Worm (Caenorhabditis elegans): Measurements from ENCODE around the gene dao-6.

The dao-6 gene

ce11 chrIII:9705157-9705905 is 30.7 kb downstream of the dao-6 start:
- no peak for TF ChIP-seq elt-3 (tag; optimal IDR thresholded peaks at IDR 0.05)
- no peak for TF ChIP-seq ceh-43 (GFP tag; optimal IDR thresholded peaks at IDR 0.05)
- TF ChIP-seq unc-120 (tag; optimal IDR thresholded peaks at IDR 0.05; ENCODE audit: poor library complexity, severe bottlenecking) = peak; percentile 32
- peak; percentile 40 for TF ChIP-seq zip-8 (tag; optimal IDR thresholded peaks at IDR 0.05)
- TF ChIP-seq drap-1 (GFP tag; optimal IDR thresholded peaks at IDR 0.05) = no peak
- no peak for TF ChIP-seq M03D4.4 (tag; optimal IDR thresholded peaks at IDR 0.05)
- TF ChIP-seq ham-2 (GFP tag; optimal IDR thresholded peaks at IDR 0.05) = peak; percentile 56
- TF ChIP-seq nhr-2 (tag; optimal IDR thresholded peaks at IDR 0.05) = peak; percentile 61
- TF ChIP-seq flh-1 (GFP tag; optimal IDR thresholded peaks at IDR 0.05) = no peak

- TF ChIP-seq pha-4 (tag; optimal IDR thresholded peaks at IDR 0.05) (no peak), drap-1 (GFP tag; optimal IDR thresholded peaks at IDR 0.05) (no peak), nhr-2 (tag; optimal IDR thresholded peaks at IDR 0.05) (no peak), mab-5 (tag; optimal IDR thresholded peaks at IDR 0.05) (no peak), flh-1 (GFP tag; optimal IDR thresholded peaks at IDR 0.05) (no peak), ham-2 (GFP tag; optimal IDR thresholded peaks at IDR 0.05) (no peak)
Observed at ce11 chrIII:9704606-9704938, 31.4 kb downstream of the dao-6 start.

ce11 chrIII:9703747-9704605 is 32.0 kb downstream of the dao-6 start:
- peak; percentile 31 for TF ChIP-seq sptf-1 (tag; optimal IDR thresholded peaks at IDR 0.05)
- TF ChIP-seq snpc-4 (tag; optimal IDR thresholded peaks at IDR 0.05) = no peak
- no peak for TF ChIP-seq nhr-76 (tag; optimal IDR thresholded peaks at IDR 0.05)
- peak; percentile 54 for TF ChIP-seq unc-120 (tag; optimal IDR thresholded peaks at IDR 0.05; ENCODE audit: poor library complexity, severe bottlenecking)
- TF ChIP-seq drap-1 (GFP tag; optimal IDR thresholded peaks at IDR 0.05) = peak; percentile 9
- TF ChIP-seq zip-8 (tag; optimal IDR thresholded peaks at IDR 0.05) = peak; percentile 81
- no peak for TF ChIP-seq ztf-11 (tag; optimal IDR thresholded peaks at IDR 0.05)
- peak; percentile 80 for TF ChIP-seq ces-1 (GFP tag; optimal IDR thresholded peaks at IDR 0.05)
- peak; percentile 26 for TF ChIP-seq M03D4.4 (tag; optimal IDR thresholded peaks at IDR 0.05)
- TF ChIP-seq sem-2 (GFP tag; optimal IDR thresholded peaks at IDR 0.05) = peak; percentile 27
- peak; percentile 54 for TF ChIP-seq hlh-1 (tag; optimal IDR thresholded peaks at IDR 0.05)
- peak; percentile 36 for TF ChIP-seq lin-13 (tag; optimal IDR thresholded peaks at IDR 0.05)
- TF ChIP-seq pha-4 (tag; optimal IDR thresholded peaks at IDR 0.05) = no peak
- TF ChIP-seq tbx-8 (GFP tag; optimal IDR thresholded peaks at IDR 0.05) = no peak
- no peak for TF ChIP-seq nhr-2 (tag; optimal IDR thresholded peaks at IDR 0.05)
- TF ChIP-seq ham-2 (GFP tag; optimal IDR thresholded peaks at IDR 0.05) = peak; percentile 10
- TF ChIP-seq mab-5 (tag; optimal IDR thresholded peaks at IDR 0.05) = no peak

ce11 chrIII:9702665-9703252 is 33.2 kb downstream of the dao-6 start:
- TF ChIP-seq ztf-11 (tag; optimal IDR thresholded peaks at IDR 0.05) (no peak), nhr-28 (tag; optimal IDR thresholded peaks at IDR 0.05) (no peak), ceh-43 (GFP tag; optimal IDR thresholded peaks at IDR 0.05) (no peak), lsy-2 (tag; optimal IDR thresholded peaks at IDR 0.05) (no peak), hlh-1 (tag; optimal IDR thresholded peaks at IDR 0.05) (no peak), mls-2 (tag; optimal IDR thresholded peaks at IDR 0.05) (no peak), ceh-83 (GFP tag; optimal IDR thresholded peaks at IDR 0.05) (no peak), zip-8 (tag; optimal IDR thresholded peaks at IDR 0.05) (no peak), blmp-1 (tag; optimal IDR thresholded peaks at IDR 0.05) (no peak), mep-1 (tag; optimal IDR thresholded peaks at IDR 0.05) (no peak), ces-1 (GFP tag; optimal IDR thresholded peaks at IDR 0.05) (no peak), M03D4.4 (tag; optimal IDR thresholded peaks at IDR 0.05) (no peak), sptf-1 (tag; optimal IDR thresholded peaks at IDR 0.05) (no peak), drap-1 (GFP tag; optimal IDR thresholded peaks at IDR 0.05) (no peak)

ce11 chrIII:9701798-9702197 is 34.2 kb downstream of the dao-6 start:
- TF ChIP-seq unc-120 (tag; optimal IDR thresholded peaks at IDR 0.05; ENCODE audit: poor library complexity, severe bottlenecking) (peak; percentile 9), unc-62 (GFP tag; optimal IDR thresholded peaks at IDR 0.05) (no peak)

Measured in whole organism, mixed stage, embryonic.